Worm (Caenorhabditis elegans) whole organism, L2 larva: ENCODE data around the gene R09H3.3.

ENCODE experiments used
- C34F6.9 ChIP-seq: fragments of 150-350 bp; optimal IDR thresholded peaks from 2 replicates; lab custom pipeline; 2014; ENCODE audit warnings: missing biosample characterization, missing genetic modification characterization
- F13H6.1 ChIP-seq: sonication (generic microtip); optimal IDR thresholded peaks from 2 replicates; lab custom pipeline; 2016; ENCODE audit warnings: missing genetic modification characterization, missing compliant biosample characterization
- R02D3.7 ChIP-seq: fragments of 150-350 bp; optimal IDR thresholded peaks from 2 replicates; lab custom pipeline; 2014; ENCODE audit warnings: missing biosample characterization, missing genetic modification characterization
- Y55F3AM.14 ChIP-seq: fragments of 200-800 bp; sonication (Bioruptor generic); optimal IDR thresholded peaks from 2 replicates; lab custom pipeline; 2018; ENCODE audit warnings: mild to moderate bottlenecking, missing genetic modification characterization, missing compliant biosample characterization
- ZK546.5 ChIP-seq: sonication (generic microtip); optimal IDR thresholded peaks from 2 replicates; lab custom pipeline; 2017; ENCODE audit warnings: missing biosample characterization, missing genetic modification characterization
- alr-1 ChIP-seq: fragments of 150-350 bp; optimal IDR thresholded peaks from 2 replicates; lab custom pipeline; 2014; ENCODE audit warnings: missing biosample characterization, missing genetic modification characterization
- aly-2 ChIP-seq: fragments of 150-350 bp; optimal IDR thresholded peaks from 2 replicates; lab custom pipeline; 2014; ENCODE audit warnings: missing biosample characterization, missing genetic modification characterization
- ama-1 ChIP-seq: fragments of 150-350 bp; optimal IDR thresholded peaks from 2 replicates; lab custom pipeline; 2018; ENCODE audit warnings: inconsistent platforms
- blmp-1 ChIP-seq: sonication (generic microtip); optimal IDR thresholded peaks from 2 replicates; lab custom pipeline; 2017; ENCODE audit warnings: missing genetic modification characterization, mild to moderate bottlenecking, missing compliant biosample characterization, antibody characterized with exemption, moderate library complexity; ENCODE audit not compliant: insufficient read depth
- ceh-16 ChIP-seq: fragments of 150-350 bp; optimal IDR thresholded peaks from 2 replicates; lab custom pipeline; 2014; ENCODE audit warnings: missing biosample characterization, missing genetic modification characterization
- ceh-82 ChIP-seq: fragments of 150-350 bp; optimal IDR thresholded peaks from 2 replicates; lab custom pipeline; 2014; ENCODE audit warnings: missing biosample characterization, missing genetic modification characterization
- crh-2 ChIP-seq: sonication (generic microtip); optimal IDR thresholded peaks from 2 replicates; lab custom pipeline; 2017; ENCODE audit warnings: missing biosample characterization, missing genetic modification characterization
- dmd-4 ChIP-seq: sonication (generic microtip); optimal IDR thresholded peaks from 2 replicates; lab custom pipeline; 2017; ENCODE audit warnings: missing biosample characterization, missing genetic modification characterization
- egl-27 ChIP-seq: sonication (generic microtip); optimal IDR thresholded peaks from 3 replicates; lab custom pipeline; 2017; ENCODE audit warnings: missing biosample characterization, missing genetic modification reagents, missing genetic modification characterization
- elt-1 ChIP-seq: fragments of 150-350 bp; optimal IDR thresholded peaks from 2 replicates; lab custom pipeline; 2014; ENCODE audit warnings: missing biosample characterization, missing genetic modification characterization
- elt-3 ChIP-seq: sonication (generic microtip); optimal IDR thresholded peaks from 2 replicates; lab custom pipeline; 2017; ENCODE audit warnings: missing biosample characterization, missing genetic modification characterization
- fos-1 ChIP-seq: fragments of 150-350 bp; optimal IDR thresholded peaks from 2 replicates; lab custom pipeline; 2014; ENCODE audit warnings: missing biosample characterization, missing genetic modification characterization
- gmeb-1 ChIP-seq: fragments of 150-350 bp; optimal IDR thresholded peaks from 2 replicates; lab custom pipeline; 2014; ENCODE audit warnings: missing biosample characterization, missing genetic modification characterization
- lin-11 ChIP-seq: fragments of 150-350 bp; sonication (generic microtip); optimal IDR thresholded peaks from 2 replicates; lab custom pipeline; 2014; ENCODE audit warnings: missing biosample characterization, missing genetic modification characterization, inconsistent platforms, mixed read lengths
- lin-13 ChIP-seq: fragments of 150-350 bp; optimal IDR thresholded peaks from 2 replicates; lab custom pipeline; 2014; ENCODE audit warnings: missing biosample characterization, missing genetic modification reagents, missing genetic modification characterization
- lin-39 ChIP-seq: fragments of 150-350 bp; optimal IDR thresholded peaks from 2 replicates; lab custom pipeline; 2014; ENCODE audit warnings: missing biosample characterization, missing genetic modification reagents, missing genetic modification characterization
- lsy-2 ChIP-seq, 2 experiments: fragments of 150-350 bp in 1 of 2; sonication (generic microtip) in 1 of 2; optimal IDR thresholded peaks; 2 replicates each; lab custom pipeline; 2014 to 2017; ENCODE audit warnings: missing biosample characterization in 2 of 2, missing genetic modification characterization in 2 of 2
- mab-5 ChIP-seq: fragments of 150-350 bp; optimal IDR thresholded peaks from 2 replicates; lab custom pipeline; 2014; ENCODE audit warnings: missing biosample characterization, missing genetic modification characterization
- mbf-1 ChIP-seq: sonication (generic microtip); optimal IDR thresholded peaks from 2 replicates; lab custom pipeline; 2017; ENCODE audit warnings: missing biosample characterization, missing genetic modification characterization
- mdl-1 ChIP-seq, 2 experiments: fragments of 150-350 bp in 1 of 2; sonication (generic microtip) in 1 of 2; optimal IDR thresholded peaks; 2 replicates each; lab custom pipeline; 2017; ENCODE audit warnings: missing biosample characterization in 2 of 2, missing genetic modification characterization in 2 of 2
- nhr-10 ChIP-seq: sonication (generic microtip); optimal IDR thresholded peaks from 2 replicates; lab custom pipeline; 2017; ENCODE audit warnings: missing biosample characterization, missing genetic modification characterization
- nhr-11 ChIP-seq: fragments of 150-350 bp; optimal IDR thresholded peaks from 2 replicates; lab custom pipeline; 2014; ENCODE audit warnings: missing biosample characterization, missing genetic modification characterization
- nhr-12 ChIP-seq: fragments of 150-350 bp; optimal IDR thresholded peaks from 2 replicates; lab custom pipeline; 2014; ENCODE audit warnings: missing biosample characterization, missing genetic modification characterization
- nhr-129 ChIP-seq: fragments of 150-350 bp; optimal IDR thresholded peaks from 2 replicates; lab custom pipeline; 2014; ENCODE audit warnings: missing biosample characterization, missing genetic modification characterization
- nhr-21 ChIP-seq: fragments of 150-350 bp; optimal IDR thresholded peaks from 2 replicates; lab custom pipeline; 2014; ENCODE audit warnings: missing biosample characterization, missing genetic modification characterization
- nhr-23 ChIP-seq: fragments of 150-350 bp; optimal IDR thresholded peaks from 2 replicates; lab custom pipeline; 2014; ENCODE audit warnings: missing biosample characterization, missing genetic modification reagents, missing genetic modification characterization
- nhr-237 ChIP-seq: fragments of 150-350 bp; optimal IDR thresholded peaks from 2 replicates; lab custom pipeline; 2014; ENCODE audit warnings: missing biosample characterization, missing genetic modification characterization
- nhr-25 ChIP-seq: fragments of 150-350 bp; sonication (generic microtip); optimal IDR thresholded peaks from 3 replicates; lab custom pipeline; 2014; ENCODE audit warnings: missing biosample characterization, missing genetic modification characterization
- nhr-6 ChIP-seq: fragments of 150-350 bp; optimal IDR thresholded peaks from 2 replicates; lab custom pipeline; 2014; ENCODE audit warnings: missing biosample characterization, missing genetic modification characterization
- nhr-77 ChIP-seq: fragments of 150-350 bp; optimal IDR thresholded peaks from 2 replicates; lab custom pipeline; 2014; ENCODE audit warnings: missing biosample characterization, missing genetic modification characterization
- peb-1 ChIP-seq: fragments of 150-350 bp; optimal IDR thresholded peaks from 2 replicates; lab custom pipeline; 2014; ENCODE audit warnings: missing biosample characterization, missing genetic modification characterization
- sem-4 ChIP-seq: fragments of 150-350 bp; optimal IDR thresholded peaks from 2 replicates; lab custom pipeline; 2014; ENCODE audit warnings: missing biosample characterization, missing genetic modification reagents, missing genetic modification characterization
- skn-1 ChIP-seq: sonication (generic microtip); optimal IDR thresholded peaks from 2 replicates; lab custom pipeline; 2017; ENCODE audit warnings: missing biosample characterization, missing genetic modification characterization
- sma-3 ChIP-seq: sonication (generic microtip); optimal IDR thresholded peaks from 2 replicates; lab custom pipeline; 2016; ENCODE audit warnings: missing genetic modification reagents, missing genetic modification characterization, missing compliant biosample characterization
- sma-9 ChIP-seq, 2 experiments: fragments of 150-350 bp in 1 of 2; sonication (generic microtip) in 1 of 2; optimal IDR thresholded peaks; 2 replicates each; lab custom pipeline; 2014 to 2016; ENCODE audit warnings: missing genetic modification characterization in 2 of 2, mild to moderate bottlenecking in 1 of 2, missing biosample characterization in 1 of 2, missing compliant biosample characterization in 1 of 2, missing genetic modification reagents in 1 of 2, moderate library complexity in 1 of 2
- snpc-4 ChIP-seq: fragments of 150-350 bp; optimal IDR thresholded peaks from 2 replicates; lab custom pipeline; 2014; ENCODE audit warnings: missing biosample characterization, missing genetic modification characterization
- unc-39 ChIP-seq: fragments of 150-350 bp; optimal IDR thresholded peaks from 2 replicates; lab custom pipeline; 2014; ENCODE audit warnings: missing biosample characterization, missing genetic modification characterization
- unc-55 ChIP-seq: fragments of 150-350 bp; sonication (generic microtip); optimal IDR thresholded peaks from 3 replicates; lab custom pipeline; 2014; ENCODE audit warnings: missing biosample characterization, missing genetic modification reagents, missing genetic modification characterization
- unc-62 ChIP-seq: fragments of 150-350 bp; optimal IDR thresholded peaks from 2 replicates; lab custom pipeline; 2014; ENCODE audit warnings: missing biosample characterization, missing genetic modification reagents, missing genetic modification characterization
- zag-1 ChIP-seq: fragments of 150-350 bp; optimal IDR thresholded peaks from 2 replicates; lab custom pipeline; 2014; ENCODE audit warnings: missing biosample characterization, missing genetic modification characterization
- ztf-1 ChIP-seq: fragments of 200-800 bp; sonication (Bioruptor generic); conservative IDR thresholded peaks from 2 replicates; pipeline ENCODE4 v1.3.6; 2022; ENCODE audit warnings: missing genetic modification characterization, missing compliant biosample characterization
- ztf-11 ChIP-seq: sonication (generic microtip); optimal IDR thresholded peaks from 2 replicates; lab custom pipeline; 2017; ENCODE audit warnings: missing biosample characterization, missing genetic modification characterization
- ztf-4 ChIP-seq: fragments of 150-350 bp; optimal IDR thresholded peaks from 2 replicates; lab custom pipeline; 2014; ENCODE audit warnings: missing biosample characterization, missing genetic modification characterization

The R09H3.3 gene

DNA sequence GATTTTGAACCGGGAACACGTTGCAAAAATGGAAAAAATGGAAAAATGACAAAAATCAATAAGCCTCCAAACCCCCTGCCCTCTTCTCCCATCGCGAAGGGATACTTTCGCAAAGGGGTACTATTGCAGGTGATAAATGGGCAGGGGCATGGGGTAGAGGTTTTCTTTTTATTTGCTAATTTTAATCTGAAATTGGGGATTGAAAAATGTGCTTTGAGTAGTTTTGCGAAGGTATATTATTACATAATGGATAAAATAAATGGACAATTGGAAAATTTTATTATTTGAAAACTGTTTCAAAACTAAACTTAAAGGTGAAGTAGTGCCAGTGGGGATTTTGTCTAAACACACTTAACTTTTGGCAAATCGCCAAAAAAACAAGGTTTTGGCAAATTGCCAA lies 41.6 kb downstream of the R09H3.3 start:
- TF ChIP-seq C34F6.9 (tag; lab: Kevin White, UChicago) (peak; percentile 94), R02D3.7 (peak; percentile 64), fos-1 (tag; lab: Kevin White, UChicago) (peak; percentile 99), elt-1 (tag; lab: Kevin White, UChicago) (no peak), sma-9 (GFP tag; optimal IDR thresholded peaks at IDR 0.05; lab: Kevin White, UChicago) (peak; percentile 96), sma-9 (tag; optimal IDR thresholded peaks at IDR 0.05; lab: Kevin White, UChicago) (no peak), crh-2 (tag; lab: Kevin White, UChicago) (peak; percentile 99), dmd-4 (tag; lab: Kevin White, UChicago) (peak; percentile 81), ztf-1 (GFP tag; lab: Robert Waterston, UW) (0 out of 2 replicates have a peak, but pooled peaks have one; percentile 55), lin-39 (tag; lab: Kevin White, UChicago) (peak; percentile 24), mab-5 (tag; lab: Kevin White, UChicago) (peak; percentile 96), Y55F3AM.14 (GFP tag; lab: Kevin White, UChicago) (peak; percentile 90), mbf-1 (tag; lab: Kevin White, UChicago) (peak; percentile 69), alr-1 (tag; lab: Kevin White, UChicago) (no peak), F13H6.1 (peak; percentile 93), zag-1 (peak; percentile 97), lsy-2 (tag; optimal IDR thresholded peaks at IDR 0.05; lab: Kevin White, UChicago) (peak; percentile 92 to 94), unc-39 (no peak), unc-62 (GFP tag; lab: Kevin White, UChicago) (peak; percentile 2), unc-55 (GFP tag; lab: Kevin White, UChicago) (peak; percentile 100), nhr-21 (tag; lab: Kevin White, UChicago) (peak; percentile 98), ceh-16 (tag; lab: Kevin White, UChicago) (peak; percentile 75), nhr-237 (tag; lab: Kevin White, UChicago) (peak; percentile 96), ztf-11 (peak; percentile 46), elt-3 (tag; lab: Kevin White, UChicago) (no peak), lin-13 (GFP tag; lab: Kevin White, UChicago) (peak; percentile 97), mdl-1 (tag; optimal IDR thresholded peaks at IDR 0.05; lab: Kevin White, UChicago) (peak; percentile 78 to 94), nhr-23 (tag; lab: Kevin White, UChicago) (no peak), lin-11 (peak; percentile 93), peb-1 (tag; lab: Kevin White, UChicago) (no peak), nhr-25 (tag; lab: Kevin White, UChicago) (peak; percentile 94), sma-3 (peak; percentile 98), ama-1 (lab: Kevin White, UChicago) (no peak), ZK546.5 (tag; lab: Kevin White, UChicago) (peak; percentile 78), nhr-6 (tag; lab: Kevin White, UChicago) (peak; percentile 96), aly-2 (tag; lab: Kevin White, UChicago) (no peak), skn-1 (tag; lab: Kevin White, UChicago) (peak; percentile 95), gmeb-1 (tag; lab: Kevin White, UChicago) (peak; percentile 92), egl-27 (tag; lab: Kevin White, UChicago) (peak; percentile 93), blmp-1 (peak; percentile 51), nhr-11 (tag; lab: Kevin White, UChicago) (peak; percentile 72), snpc-4 (tag; lab: Kevin White, UChicago) (peak; percentile 90), nhr-129 (tag; lab: Kevin White, UChicago) (peak; percentile 99), nhr-77 (tag; lab: Kevin White, UChicago) (peak; percentile 97), sem-4 (peak; percentile 96), nhr-12 (tag; lab: Kevin White, UChicago) (peak; percentile 44), ztf-4 (peak; percentile 92), nhr-10 (tag; lab: Kevin White, UChicago) (peak; percentile 96), ceh-82 (tag; lab: Kevin White, UChicago) (peak; percentile 95)
